Worm (Caenorhabditis elegans): ENCODE data around the gene gphr-1.

Gene gphr-1

DNA sequence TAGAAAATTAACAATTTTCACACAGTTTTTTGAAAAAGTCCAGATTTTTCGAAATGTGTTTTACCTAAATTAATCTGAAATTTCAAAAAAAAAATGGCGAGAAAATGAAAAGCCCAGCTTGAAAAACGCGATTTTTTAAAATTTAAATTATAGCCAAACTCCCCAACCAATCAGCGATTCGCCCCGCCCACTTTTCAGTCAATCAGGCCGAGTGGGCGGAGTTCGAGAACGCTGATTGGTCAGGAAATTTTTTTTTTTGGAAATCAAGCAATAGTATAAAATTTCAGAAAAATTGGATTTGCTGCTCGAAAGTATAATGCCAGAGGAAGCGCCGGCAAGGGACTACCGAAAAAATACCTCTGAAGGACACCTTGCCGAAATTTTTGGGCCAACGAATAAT, 12.7 kb downstream of the gphr-1 start:
- no peak for TF ChIP-seq ztf-29 (GFP tag; IDR thresholded peaks at IDR 0.05)
- TF ChIP-seq T22C8.4 (GFP tag; IDR thresholded peaks at IDR 0.05) = no peak
- TF ChIP-seq klf-2 (GFP tag; conservative IDR thresholded peaks at IDR 0.05) = no peak
- no peak for TF ChIP-seq flt-1 (GFP tag; IDR thresholded peaks at IDR 0.05)
- no peak for TF ChIP-seq med-1 (GFP tag; optimal IDR thresholded peaks at IDR 0.05; ENCODE audit: insufficient read depth)
- TF ChIP-seq ztf-23 (GFP tag; IDR thresholded peaks at IDR 0.05) = no peak
- no peak for TF ChIP-seq ref-1 (GFP tag; conservative IDR thresholded peaks at IDR 0.05)

DNA sequence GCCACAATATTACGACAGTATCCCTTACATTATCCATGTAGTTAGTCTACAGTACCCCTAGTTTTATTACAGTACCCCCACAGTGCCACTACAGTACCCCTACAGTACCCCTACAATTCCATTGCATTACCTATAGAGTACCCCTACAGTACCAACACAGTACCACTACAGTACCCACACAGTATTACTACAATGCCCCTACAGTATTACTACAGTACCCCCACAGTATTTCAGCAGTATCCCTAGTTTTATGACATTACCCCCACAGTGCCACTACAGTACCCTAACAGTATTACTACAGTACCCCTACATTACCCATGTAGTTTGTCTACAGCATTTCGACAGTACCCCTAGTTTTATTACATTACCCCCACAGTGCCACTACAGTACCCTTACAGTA, 14.6 kb downstream of the gphr-1 start:
- no peak for TF ChIP-seq T22C8.4 (GFP tag; IDR thresholded peaks at IDR 0.05)
- TF ChIP-seq ztf-29 (GFP tag; IDR thresholded peaks at IDR 0.05) = no peak
- TF ChIP-seq ztf-23 (GFP tag; IDR thresholded peaks at IDR 0.05) = no peak
- TF ChIP-seq med-1 (GFP tag; optimal IDR thresholded peaks at IDR 0.05; ENCODE audit: insufficient read depth) = no peak
- TF ChIP-seq cog-1 (tag; optimal IDR thresholded peaks at IDR 0.05) = no peak
- TF ChIP-seq klf-2 (GFP tag; conservative IDR thresholded peaks at IDR 0.05) = no peak
- no peak for TF ChIP-seq flt-1 (GFP tag; IDR thresholded peaks at IDR 0.05)
- no peak for TF ChIP-seq ref-1 (GFP tag; conservative IDR thresholded peaks at IDR 0.05)
- no peak for TF ChIP-seq tab-1 (GFP tag; IDR thresholded peaks at IDR 0.05)

DNA sequence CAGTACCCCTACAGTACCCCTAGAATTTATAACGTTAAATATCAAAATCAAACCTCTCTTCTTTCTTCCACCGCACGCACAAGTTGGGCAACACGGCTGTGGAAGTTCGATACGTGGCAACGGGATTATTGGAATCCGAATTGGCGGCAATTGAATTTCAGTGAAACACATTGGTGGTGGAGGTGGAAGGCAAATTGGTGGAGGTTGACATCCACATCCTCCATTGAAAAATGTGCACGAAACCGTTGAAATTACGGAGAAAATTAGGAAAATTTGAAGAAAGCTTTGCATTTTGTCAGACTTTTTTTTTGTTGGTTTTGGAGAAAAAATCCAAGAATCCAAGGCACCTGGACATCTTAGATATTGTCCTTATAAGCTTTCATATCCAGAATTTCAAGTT, 16.5 kb downstream of the gphr-1 start:
- TF ChIP-seq tab-1 (GFP tag; IDR thresholded peaks at IDR 0.05) (no peak), cog-1 (tag; optimal IDR thresholded peaks at IDR 0.05) (no peak), ref-1 (GFP tag; conservative IDR thresholded peaks at IDR 0.05) (no peak), med-1 (GFP tag; optimal IDR thresholded peaks at IDR 0.05; ENCODE audit: insufficient read depth) (no peak), ztf-23 (GFP tag; IDR thresholded peaks at IDR 0.05) (no peak), klf-2 (GFP tag; conservative IDR thresholded peaks at IDR 0.05) (no peak), ztf-29 (GFP tag; IDR thresholded peaks at IDR 0.05) (no peak), flt-1 (GFP tag; IDR thresholded peaks at IDR 0.05) (no peak), T22C8.4 (GFP tag; IDR thresholded peaks at IDR 0.05) (no peak)

DNA sequence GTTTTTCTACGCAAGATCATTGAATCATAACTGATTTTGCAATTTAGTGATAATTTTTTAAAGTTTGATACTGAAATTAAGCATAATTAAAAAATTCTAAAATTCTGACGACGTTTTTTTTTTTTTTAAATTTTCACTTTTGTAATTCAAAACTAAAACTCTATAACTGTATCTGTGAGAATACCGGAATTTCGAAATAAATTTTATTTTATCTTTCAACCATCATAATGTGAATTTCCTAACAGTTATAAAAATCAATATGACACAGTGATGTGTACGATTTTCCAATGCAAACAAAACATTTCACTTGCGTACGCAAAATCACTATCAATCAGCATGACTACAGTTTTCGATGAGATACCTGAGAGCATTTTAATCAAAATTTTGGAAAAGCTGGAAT, 17.1 kb downstream of the gphr-1 start, which contains the start of the genes grl-15 and fbxa-89:
grl-15 (minus strand) TSS at position 101 of the 400 bp plus-strand sequence.
fbxa-89 (plus strand) TSS at position 271 of the 400 bp plus-strand sequence.
- TF ChIP-seq klf-2 (GFP tag; conservative IDR thresholded peaks at IDR 0.05) = no peak

DNA sequence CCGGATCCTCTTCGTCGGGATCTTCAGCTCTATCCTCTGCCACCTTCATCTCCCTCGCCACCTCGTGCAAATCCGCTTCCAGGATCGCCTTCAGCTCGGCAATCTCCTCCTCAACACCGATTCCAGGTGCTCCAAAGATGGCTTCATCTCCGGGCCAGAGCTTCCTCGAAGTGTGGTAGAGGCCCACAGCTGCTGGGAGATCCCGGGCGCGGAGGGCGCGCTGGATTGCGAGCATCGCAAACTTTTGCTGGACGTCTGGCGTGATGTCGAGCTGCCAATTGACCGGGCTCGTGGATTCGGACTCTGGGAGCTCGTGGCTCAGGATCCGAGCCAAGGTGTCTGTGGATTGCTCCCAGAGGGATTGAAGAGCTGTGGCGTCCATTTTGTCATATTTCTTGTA, 26.7 kb downstream of the gphr-1 start:
- TF ChIP-seq tab-1 (GFP tag; IDR thresholded peaks at IDR 0.05) (no peak), cog-1 (tag; optimal IDR thresholded peaks at IDR 0.05) (no peak), T22C8.4 (GFP tag; IDR thresholded peaks at IDR 0.05) (no peak), klf-2 (GFP tag; conservative IDR thresholded peaks at IDR 0.05) (no peak)

DNA sequence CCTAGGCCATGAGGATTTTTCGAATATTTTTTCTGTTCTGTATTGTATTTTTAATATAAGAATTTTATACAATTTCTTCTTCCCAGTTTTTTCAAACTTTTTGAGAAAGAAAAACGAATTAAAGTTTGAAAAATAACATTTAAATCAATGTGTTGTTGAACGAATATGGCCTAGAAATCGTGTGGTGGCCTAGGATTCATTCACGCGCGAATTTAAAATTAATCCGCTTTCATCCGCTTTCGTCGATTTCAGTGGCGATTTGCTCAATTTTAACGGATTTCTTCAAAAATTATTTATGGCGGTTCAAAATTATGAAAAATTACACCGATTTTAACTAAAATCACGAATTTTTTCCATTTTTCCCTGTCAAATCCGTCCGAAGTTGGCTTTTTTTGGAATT, 28.5 kb downstream of the gphr-1 start:
- TF ChIP-seq flt-1 (GFP tag; IDR thresholded peaks at IDR 0.05) (no peak), ztf-23 (GFP tag; IDR thresholded peaks at IDR 0.05) (no peak), tab-1 (GFP tag; IDR thresholded peaks at IDR 0.05) (no peak), ref-1 (GFP tag; conservative IDR thresholded peaks at IDR 0.05) (no peak), ztf-29 (GFP tag; IDR thresholded peaks at IDR 0.05) (no peak), klf-2 (GFP tag; conservative IDR thresholded peaks at IDR 0.05) (no peak), med-1 (GFP tag; optimal IDR thresholded peaks at IDR 0.05; ENCODE audit: insufficient read depth) (no peak), T22C8.4 (GFP tag; IDR thresholded peaks at IDR 0.05) (no peak)

DNA sequence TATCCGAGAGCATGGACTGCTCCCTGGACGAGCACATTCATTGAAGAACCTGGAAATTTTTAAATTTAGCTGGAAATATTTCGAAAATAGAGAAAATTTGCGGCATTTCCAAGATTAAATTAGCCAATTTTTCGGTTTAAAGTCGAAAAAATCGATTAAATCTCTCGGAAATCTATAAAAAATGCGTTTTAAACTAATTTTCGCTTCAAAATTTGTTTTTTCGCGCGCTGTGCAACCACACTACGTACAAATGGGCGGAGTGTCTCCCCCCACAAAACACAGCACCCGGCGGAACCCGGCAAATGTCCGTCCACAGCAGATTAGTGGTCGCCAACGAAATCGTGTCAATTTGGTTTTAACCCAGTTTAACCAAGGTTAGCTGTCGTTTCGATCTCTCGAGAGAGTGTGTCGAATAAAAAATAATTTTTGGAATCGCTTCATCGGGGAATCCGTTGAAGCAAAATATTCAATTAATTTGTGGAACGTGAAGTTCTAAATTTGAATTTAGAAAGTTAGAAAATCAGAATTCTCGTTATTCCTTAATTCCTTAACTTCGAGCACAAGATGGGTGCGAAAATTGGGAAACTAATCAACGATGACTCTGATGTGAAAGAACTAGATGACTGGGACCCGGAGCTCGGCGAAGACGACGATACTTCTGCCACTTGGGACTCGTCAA, 31.4 kb downstream of the gphr-1 start, which contains the start of the genes tim-1 and Y75B8A.23:
tim-1 (minus strand) TSS at position 51 of the 679 bp plus-strand sequence.
Y75B8A.23 (plus strand) TSS at position 547 of the 679 bp plus-strand sequence.
- TF ChIP-seq cog-1 (tag; optimal IDR thresholded peaks at IDR 0.05) = peak; percentile 60
- TF ChIP-seq ztf-29 (GFP tag; IDR thresholded peaks at IDR 0.05) = no peak
- no peak for TF ChIP-seq tab-1 (GFP tag; IDR thresholded peaks at IDR 0.05)
- no peak for TF ChIP-seq med-1 (GFP tag; optimal IDR thresholded peaks at IDR 0.05; ENCODE audit: insufficient read depth)
- TF ChIP-seq flt-1 (GFP tag; IDR thresholded peaks at IDR 0.05) = peak; percentile 67
- TF ChIP-seq ref-1 (GFP tag; conservative IDR thresholded peaks at IDR 0.05) = no peak
- TF ChIP-seq T22C8.4 (GFP tag; IDR thresholded peaks at IDR 0.05) = 0 out of 2 replicates have a peak, but pooled peaks have one; percentile 16
- TF ChIP-seq klf-2 (GFP tag; conservative IDR thresholded peaks at IDR 0.05) = no peak
- peak; percentile 64; the same call in 1 of the 2 replicates for TF ChIP-seq ztf-23 (GFP tag; IDR thresholded peaks at IDR 0.05)

DNA sequence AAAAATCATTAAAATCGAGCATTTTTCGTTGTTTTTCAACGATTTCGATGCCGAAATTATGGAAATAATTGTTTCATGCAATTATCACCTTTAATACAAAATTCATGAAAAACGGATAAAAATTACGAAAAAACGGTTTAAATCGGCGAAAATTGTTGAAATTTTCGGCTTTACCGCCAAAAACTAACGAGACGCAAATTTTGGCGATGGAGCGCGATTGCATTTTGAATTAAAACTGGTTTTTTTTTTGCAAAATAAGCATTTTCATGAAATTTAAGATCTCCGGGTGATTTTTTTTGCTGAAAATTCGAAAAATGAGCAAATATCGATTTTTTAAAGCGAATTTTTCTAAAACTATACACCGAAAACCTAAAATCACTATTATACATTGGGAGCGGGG, 32.3 kb downstream of the gphr-1 start:
- TF ChIP-seq ref-1 (GFP tag; conservative IDR thresholded peaks at IDR 0.05) (no peak), tab-1 (GFP tag; IDR thresholded peaks at IDR 0.05) (no peak), flt-1 (GFP tag; IDR thresholded peaks at IDR 0.05) (no peak), klf-2 (GFP tag; conservative IDR thresholded peaks at IDR 0.05) (no peak), cog-1 (tag; optimal IDR thresholded peaks at IDR 0.05) (no peak), T22C8.4 (GFP tag; IDR thresholded peaks at IDR 0.05) (no peak), med-1 (GFP tag; optimal IDR thresholded peaks at IDR 0.05; ENCODE audit: insufficient read depth) (no peak), ztf-29 (GFP tag; IDR thresholded peaks at IDR 0.05) (no peak), ztf-23 (GFP tag; IDR thresholded peaks at IDR 0.05) (no peak)

DNA sequence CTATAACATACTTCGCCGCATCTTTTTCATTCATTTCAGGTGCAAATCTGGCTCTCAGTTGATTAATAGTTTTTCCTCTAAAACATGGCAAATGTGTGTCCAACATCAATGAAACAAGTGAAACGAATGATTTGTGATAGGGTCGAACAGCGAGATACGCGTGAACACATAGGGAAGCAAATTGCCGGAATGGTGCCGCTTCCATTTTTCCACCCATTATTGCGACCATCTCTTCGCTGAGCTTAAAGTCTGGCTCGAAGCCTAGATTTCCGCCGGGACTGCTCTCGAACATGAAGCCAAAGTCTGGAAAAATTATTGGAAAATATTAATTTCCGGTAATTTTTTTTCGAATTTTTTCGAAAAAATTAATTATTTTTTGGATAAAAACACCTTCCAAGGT, 34.5 kb downstream of the gphr-1 start:
- TF ChIP-seq cog-1 (tag; optimal IDR thresholded peaks at IDR 0.05) (no peak), klf-2 (GFP tag; conservative IDR thresholded peaks at IDR 0.05) (no peak), tab-1 (GFP tag; IDR thresholded peaks at IDR 0.05) (no peak), med-1 (GFP tag; optimal IDR thresholded peaks at IDR 0.05; ENCODE audit: insufficient read depth) (no peak), T22C8.4 (GFP tag; IDR thresholded peaks at IDR 0.05) (no peak), flt-1 (GFP tag; IDR thresholded peaks at IDR 0.05) (no peak), ztf-23 (GFP tag; IDR thresholded peaks at IDR 0.05) (no peak), ztf-29 (GFP tag; IDR thresholded peaks at IDR 0.05) (no peak), ref-1 (GFP tag; conservative IDR thresholded peaks at IDR 0.05) (no peak)

DNA sequence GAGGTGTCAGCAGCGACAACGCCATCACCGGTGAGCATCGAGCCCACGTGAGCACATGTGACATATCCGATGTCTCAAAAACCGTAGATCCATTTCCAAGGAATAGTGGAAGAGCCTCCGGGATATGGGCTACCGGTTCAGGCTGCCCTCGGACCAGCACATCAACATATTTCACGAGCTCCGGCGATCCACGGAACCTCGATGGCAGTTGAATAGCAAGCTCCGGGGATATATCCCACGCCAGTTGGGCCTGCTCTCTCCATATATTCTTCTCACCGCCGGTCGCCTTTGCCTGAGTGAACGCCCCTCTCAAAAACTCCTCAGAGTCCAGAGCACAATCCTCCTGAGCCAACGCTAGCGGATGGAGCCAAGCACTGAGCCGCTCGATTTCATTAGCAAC, 40.9 kb downstream of the gphr-1 start:
- TF ChIP-seq ref-1 (GFP tag; conservative IDR thresholded peaks at IDR 0.05) = no peak
- no peak for TF ChIP-seq med-1 (GFP tag; optimal IDR thresholded peaks at IDR 0.05; ENCODE audit: insufficient read depth)
- no peak for TF ChIP-seq tab-1 (GFP tag; IDR thresholded peaks at IDR 0.05)
- no peak for TF ChIP-seq T22C8.4 (GFP tag; IDR thresholded peaks at IDR 0.05)
- no peak for TF ChIP-seq klf-2 (GFP tag; conservative IDR thresholded peaks at IDR 0.05)
- no peak for TF ChIP-seq ztf-29 (GFP tag; IDR thresholded peaks at IDR 0.05)
- no peak for TF ChIP-seq flt-1 (GFP tag; IDR thresholded peaks at IDR 0.05)
- no peak for TF ChIP-seq cog-1 (tag; optimal IDR thresholded peaks at IDR 0.05)
